Fruit fly (Drosophila melanogaster) whole organism, embryonic: Measurements from ENCODE around the gene rno.
A peak's percentile ranks its signal among the peaks of the same experiment; 100 is the strongest.

Source experiments
- Adf1 ChIP-seq: fragments of 200-800 bp; sonication (Bioruptor generic); IDR thresholded peaks from 2 replicates; pipeline ENCODE4 v1.3.6; 2022; ENCODE audit warnings: missing biosample characterization, missing genetic modification characterization
- Bgb ChIP-seq: fragments of 200-800 bp; sonication (Bioruptor generic); IDR thresholded peaks from 2 replicates; pipeline ENCODE4 v1.3.6; 2022; ENCODE audit warnings: missing biosample characterization, missing genetic modification characterization; ENCODE audit not compliant: partially characterized antibody
- CG1024 ChIP-seq: fragments of 200-800 bp; sonication (Bioruptor generic); IDR thresholded peaks from 2 replicates; pipeline ENCODE4 v1.3.6; 2022; ENCODE audit warnings: missing biosample characterization, missing genetic modification characterization
- CG10267 ChIP-seq: fragments of 200-800 bp; sonication (Bioruptor generic); optimal IDR thresholded peaks from 2 replicates; lab custom pipeline; 2018; ENCODE audit warnings: missing biosample characterization, mild to moderate bottlenecking, missing genetic modification characterization, moderate library complexity
- CG10979 ChIP-seq: fragments of 200-800 bp; sonication (Bioruptor generic); optimal IDR thresholded peaks from 2 replicates; lab custom pipeline; 2018; ENCODE audit warnings: missing biosample characterization, mild to moderate bottlenecking, missing genetic modification characterization, moderate library complexity
- CG12236 ChIP-seq: fragments of 200-800 bp; sonication (Bioruptor generic); optimal IDR thresholded peaks from 2 replicates; lab custom pipeline; 2016; ENCODE audit warnings: missing biosample characterization, missing genetic modification characterization
- CG1233 ChIP-seq: fragments of 200-800 bp; sonication (Bioruptor generic); optimal IDR thresholded peaks from 4 replicates; lab custom pipeline; 2018; ENCODE audit warnings: missing biosample characterization, mild to moderate bottlenecking, missing genetic modification characterization
- CG12659 ChIP-seq: fragments of 200-800 bp; sonication (Bioruptor generic); optimal IDR thresholded peaks from 3 replicates; lab custom pipeline; 2017; ENCODE audit warnings: mild to moderate bottlenecking, missing biosample characterization, missing genetic modification reagents, missing genetic modification characterization
- CG17912 ChIP-seq: fragments of 200-800 bp; sonication (Bioruptor generic); optimal IDR thresholded peaks from 2 replicates; lab custom pipeline; 2018; ENCODE audit warnings: missing biosample characterization, mild to moderate bottlenecking, missing genetic modification characterization
- CG3281 ChIP-seq: fragments of 200-800 bp; sonication (Bioruptor generic); optimal IDR thresholded peaks from 3 replicates; lab custom pipeline; 2017; ENCODE audit warnings: missing biosample characterization, mild to moderate bottlenecking, missing genetic modification characterization
- CG4360 ChIP-seq: fragments of 200-800 bp; sonication (Bioruptor generic); IDR thresholded peaks from 2 replicates; pipeline ENCODE4 v1.3.6; 2022; ENCODE audit warnings: missing biosample characterization, missing genetic modification characterization
- CG6272 ChIP-seq: fragments of 200-800 bp; sonication (Bioruptor generic); IDR thresholded peaks from 2 replicates; pipeline ENCODE4 v1.3.6; 2022; ENCODE audit warnings: missing biosample characterization, missing genetic modification characterization
- CG6813 ChIP-seq: fragments of 200-800 bp; sonication (Bioruptor generic); optimal IDR thresholded peaks from 2 replicates; lab custom pipeline; 2017; ENCODE audit warnings: missing biosample characterization, missing genetic modification characterization, mild to moderate bottlenecking, moderate library complexity, missing genetic modification reagents
- CG9932 ChIP-seq: fragments of 200-800 bp; sonication (Bioruptor generic); IDR thresholded peaks from 2 replicates; pipeline ENCODE4 v1.3.6; 2022; ENCODE audit warnings: missing biosample characterization, missing genetic modification characterization
- CHES-1-like ChIP-seq: fragments of 200-800 bp; sonication (Bioruptor generic); optimal IDR thresholded peaks from 2 replicates; lab custom pipeline; 2016; ENCODE audit warnings: missing biosample characterization, missing genetic modification characterization
- CrebB ChIP-seq: fragments of 200-800 bp; sonication (Bioruptor generic); optimal IDR thresholded peaks from 3 replicates; lab custom pipeline; 2018; ENCODE audit warnings: missing biosample characterization, mild to moderate bottlenecking, missing genetic modification characterization
- Doc2 ChIP-seq: fragments of 200-800 bp; sonication (Bioruptor generic); IDR thresholded peaks from 2 replicates; pipeline ENCODE4 v1.3.6; 2022; ENCODE audit warnings: missing biosample characterization, missing genetic modification characterization
- Fer3 ChIP-seq: fragments of 200-800 bp; sonication (Bioruptor generic); optimal IDR thresholded peaks from 2 replicates; lab custom pipeline; 2018; ENCODE audit warnings: missing biosample characterization, mild to moderate bottlenecking, missing genetic modification characterization, moderate library complexity
- GATAe ChIP-seq: fragments of 200-800 bp; sonication (Bioruptor generic); conservative IDR thresholded peaks from 2 replicates; pipeline ENCODE4 v1.3.6; 2022; ENCODE audit warnings: missing biosample characterization, missing genetic modification characterization
- Gsc ChIP-seq: fragments of 200-800 bp; sonication (Bioruptor generic); IDR thresholded peaks from 2 replicates; pipeline ENCODE4 v1.3.6; 2022; ENCODE audit warnings: missing biosample characterization, missing genetic modification characterization
- Gug ChIP-seq: fragments of 200-800 bp; sonication (Bioruptor generic); IDR thresholded peaks from 4 replicates; pipeline ENCODE4 v1.3.6; 2022; ENCODE audit warnings: missing biosample characterization, missing genetic modification characterization
- H2.0 ChIP-seq: fragments of 200-800 bp; sonication (Bioruptor generic); IDR thresholded peaks from 2 replicates; pipeline ENCODE4 v1.3.6; 2022; ENCODE audit warnings: missing biosample characterization, missing genetic modification characterization
- HHEX ChIP-seq: fragments of 200-800 bp; sonication (Bioruptor generic); optimal IDR thresholded peaks from 3 replicates; lab custom pipeline; 2017; ENCODE audit warnings: missing biosample characterization, mild to moderate bottlenecking, missing genetic modification characterization, missing genetic modification reagents
- Hr39 ChIP-seq: fragments of >200 bp; optimal IDR thresholded peaks from 2 replicates; lab custom pipeline; 2017
- Hr51 ChIP-seq, 2 experiments: fragments of 200-800 bp; sonication (Bioruptor generic); optimal IDR thresholded peaks; 2 replicates in 1 of 2; 3 replicates in 1 of 2; lab custom pipeline; 2016 to 2018; ENCODE audit warnings: missing biosample characterization in 2 of 2, missing genetic modification characterization in 2 of 2, mild to moderate bottlenecking in 1 of 2, moderate library complexity in 1 of 2
- Mad ChIP-seq: fragments of 200-800 bp; sonication (Bioruptor generic); optimal IDR thresholded peaks from 2 replicates; lab custom pipeline; 2016; ENCODE audit warnings: missing biosample characterization, missing genetic modification characterization
- NFAT ChIP-seq: fragments of 200-800 bp; sonication (Bioruptor generic); IDR thresholded peaks from 2 replicates; pipeline ENCODE4 v1.3.6; 2022; ENCODE audit warnings: missing biosample characterization, missing genetic modification characterization
- Nf-YC ChIP-seq: fragments of 200-800 bp; optimal IDR thresholded peaks from 3 replicates; lab custom pipeline; 2019; ENCODE audit warnings: missing biosample characterization, mild to moderate bottlenecking, missing genetic modification characterization, moderate library complexity
- Ravus ChIP-seq: fragments of 200-800 bp; sonication (Bioruptor generic); IDR thresholded peaks from 2 replicates; pipeline ENCODE4 v1.3.6; 2022; ENCODE audit warnings: missing biosample characterization, missing genetic modification characterization
- Usf ChIP-seq: fragments of 200-800 bp; sonication (Bioruptor generic); optimal IDR thresholded peaks from 2 replicates; lab custom pipeline; 2017; ENCODE audit warnings: missing genotype, missing biosample characterization, missing genetic modification characterization
- Xrp1 ChIP-seq: fragments of 200-800 bp; sonication (Bioruptor generic); IDR thresholded peaks from 2 replicates; pipeline ENCODE4 v1.3.6; 2022; ENCODE audit warnings: missing biosample characterization, missing genetic modification characterization
- abd-A ChIP-seq: fragments of 200-800 bp; sonication (Bioruptor generic); optimal IDR thresholded peaks from 3 replicates; lab custom pipeline; 2019; ENCODE audit warnings: missing biosample characterization, mild to moderate bottlenecking, missing genetic modification characterization, moderate library complexity
- az2 ChIP-seq: fragments of 200-800 bp; sonication (Bioruptor generic); optimal IDR thresholded peaks from 3 replicates; lab custom pipeline; 2016; ENCODE audit warnings: missing biosample characterization, missing genetic modification characterization
- chif ChIP-seq, 2 experiments: fragments of 200-800 bp; sonication (Bioruptor generic); optimal IDR thresholded peaks; 3 replicates each; lab custom pipeline; 2016; ENCODE audit warnings: missing biosample characterization in 2 of 2, missing genetic modification characterization in 2 of 2
- chn ChIP-seq: fragments of 200-800 bp; sonication (Bioruptor generic); optimal IDR thresholded peaks from 2 replicates; lab custom pipeline; 2016; ENCODE audit warnings: missing biosample characterization, missing genetic modification characterization
- crol ChIP-seq: fragments of 200-800 bp; sonication (Bioruptor generic); IDR thresholded peaks from 2 replicates; pipeline ENCODE4 v1.3.6; 2022; ENCODE audit warnings: missing biosample characterization, missing genetic modification characterization
- da ChIP-seq: fragments of 200-800 bp; sonication (Bioruptor generic); optimal IDR thresholded peaks from 2 replicates; lab custom pipeline; 2016; ENCODE audit warnings: missing biosample characterization, missing genetic modification characterization
- dati ChIP-seq: fragments of 200-800 bp; sonication (Bioruptor generic); IDR thresholded peaks from 2 replicates; pipeline ENCODE4 v1.3.6; 2022; ENCODE audit warnings: missing biosample characterization, missing genetic modification characterization
- dpn ChIP-seq, 2 experiments: fragments of 200-800 bp; sonication (Bioruptor generic); optimal IDR thresholded peaks; 3 replicates each; lab custom pipeline; 2016; ENCODE audit warnings: missing biosample characterization in 2 of 2, missing genetic modification characterization in 2 of 2
- eyg ChIP-seq: fragments of 200-800 bp; sonication (Bioruptor generic); optimal IDR thresholded peaks from 3 replicates; lab custom pipeline; 2016; ENCODE audit warnings: missing biosample characterization, missing genetic modification characterization
- her ChIP-seq: fragments of 200-800 bp; sonication (Bioruptor generic); optimal IDR thresholded peaks from 2 replicates; lab custom pipeline; 2016; ENCODE audit warnings: missing biosample characterization, missing genetic modification characterization
- kni ChIP-seq: fragments of 200-800 bp; sonication (Bioruptor generic); optimal IDR thresholded peaks from 3 replicates; lab custom pipeline; 2017; ENCODE audit warnings: mild to moderate bottlenecking, missing biosample characterization, missing genetic modification reagents, missing genetic modification characterization
- lbe ChIP-seq: fragments of 200-800 bp; sonication (Bioruptor generic); optimal IDR thresholded peaks from 2 replicates; lab custom pipeline; 2016; ENCODE audit warnings: missing biosample characterization, mild to moderate bottlenecking, missing genetic modification characterization
- lmd ChIP-seq: fragments of 200-800 bp; sonication (Bioruptor generic); IDR thresholded peaks from 2 replicates; pipeline ENCODE4 v1.3.6; 2022; ENCODE audit warnings: missing biosample characterization, missing genetic modification characterization
- nerfin-2 ChIP-seq: fragments of 200-800 bp; sonication (Bioruptor generic); IDR thresholded peaks from 2 replicates; pipeline ENCODE4 v1.3.6; 2022; ENCODE audit warnings: missing biosample characterization, missing genetic modification characterization; ENCODE audit not compliant: partially characterized antibody
- oc ChIP-seq: fragments of 200-800 bp; sonication (Bioruptor generic); optimal IDR thresholded peaks from 2 replicates; lab custom pipeline; 2018; ENCODE audit warnings: missing biosample characterization, mild to moderate bottlenecking, missing genetic modification characterization, moderate library complexity
- sqz ChIP-seq: fragments of 200-800 bp; sonication (Bioruptor generic); optimal IDR thresholded peaks from 3 replicates; lab custom pipeline; 2018; ENCODE audit warnings: missing biosample characterization, mild to moderate bottlenecking, missing genetic modification characterization
- stc ChIP-seq: fragments of 200-800 bp; sonication (Bioruptor generic); IDR thresholded peaks from 2 replicates; pipeline ENCODE4 v1.3.6; 2022; ENCODE audit warnings: missing biosample characterization, missing genetic modification characterization
- tap ChIP-seq: fragments of 200-800 bp; optimal IDR thresholded peaks from 3 replicates; lab custom pipeline; 2019; ENCODE audit warnings: missing biosample characterization, mild to moderate bottlenecking, missing genetic modification characterization, moderate library complexity
- tll ChIP-seq, 2 experiments: fragments of 200-800 bp in 1 of 2; fragments of >200 bp in 1 of 2; sonication (Bioruptor generic) in 1 of 2; optimal IDR thresholded peaks; 2 replicates each; lab custom pipeline; 2017 to 2019; ENCODE audit warnings: missing biosample characterization in 2 of 2, missing genetic modification characterization in 2 of 2, mild to moderate bottlenecking in 1 of 2, moderate library complexity in 1 of 2
- unpg ChIP-seq: fragments of 200-800 bp; sonication (Bioruptor generic); optimal IDR thresholded peaks from 3 replicates; lab custom pipeline; 2018; ENCODE audit warnings: missing biosample characterization, mild to moderate bottlenecking, missing genetic modification characterization, moderate library complexity

rno gene

dm6 chr3L:246644-247199 lies 47.2 kb upstream of the rno start (continued):
- TF ChIP-seq Gug (GFP tag; lab: Robert Waterston, UW) (no peak), lbe (GFP tag; lab: Kevin White, UChicago) (peak; percentile 38), nerfin-2 (GFP tag; lab: Robert Waterston, UW) (peak; percentile 55), H2.0 (GFP tag; lab: Robert Waterston, UW) (no peak; the same call in none of the 2 replicates), GATAe (GFP tag; lab: Robert Waterston, UW) (no peak), unpg (GFP tag; lab: Kevin White, UChicago) (no peak), Doc2 (GFP tag; lab: Robert Waterston, UW) (no peak), CG1024 (GFP tag; lab: Robert Waterston, UW) (no peak), CG12236 (no peak), CG9932 (GFP tag; lab: Robert Waterston, UW) (no peak), Hr39 (lab: Kevin White, UChicago) (no peak), lmd (GFP tag; lab: Robert Waterston, UW) (peak; percentile 40; the same call in 1 of the 2 replicates), chif (GFP tag; optimal IDR thresholded peaks at IDR 0.05; lab: Kevin White, UChicago) (peak; percentile 48 to 54), crol (no peak), CG3281 (GFP tag; lab: Kevin White, UChicago) (peak; percentile 31), dpn (GFP tag; optimal IDR thresholded peaks at IDR 0.05; lab: Kevin White, UChicago) (peak; percentile 46 to 48), Ravus (GFP tag; lab: Robert Waterston, UW) (no peak), CG17912 (GFP tag; lab: Kevin White, UChicago) (peak; percentile 67), CrebB (no peak), da (GFP tag; lab: Kevin White, UChicago) (peak; percentile 43), tap (tag; lab: Kevin White, UChicago) (no peak), CG1233 (GFP tag; lab: Kevin White, UChicago) (no peak), sqz (GFP tag; lab: Kevin White, UChicago) (no peak), Usf (GFP tag; lab: Kevin White, UChicago) (no peak), tll (GFP tag; optimal IDR thresholded peaks at IDR 0.05; lab: Kevin White, UChicago) (no peak), HHEX (no peak), Fer3 (tag; lab: Kevin White, UChicago) (no peak), CG10267 (tag; lab: Kevin White, UChicago) (peak; percentile 64), Adf1 (GFP tag; lab: Robert Waterston, UW) (peak; percentile 35; the same call in 1 of the 2 replicates), CG6272 (GFP tag; lab: Robert Waterston, UW) (no peak), her (GFP tag; lab: Kevin White, UChicago) (peak; percentile 26), dati (GFP tag; lab: Robert Waterston, UW) (no peak), az2 (GFP tag; lab: Kevin White, UChicago) (peak; percentile 6), kni (no peak), eyg (peak; percentile 17), CG10979 (peak; percentile 19), oc (tag; lab: Kevin White, UChicago) (no peak), Hr51 (GFP tag; optimal IDR thresholded peaks at IDR 0.05; lab: Kevin White, UChicago) (peak in 1 of 2 experiments; percentile 12), CG12659 (GFP tag; lab: Kevin White, UChicago) (peak; percentile 81), CG6813 (GFP tag; lab: Kevin White, UChicago) (no peak), Xrp1 (0 out of 2 replicates have a peak, but pooled peaks have one; percentile 14), CG4360 (GFP tag; lab: Robert Waterston, UW) (no peak), Bgb (GFP tag; lab: Robert Waterston, UW) (peak; percentile 75), NFAT (GFP tag; lab: Robert Waterston, UW) (no peak; the same call in 1 of the 2 replicates), chn (GFP tag; lab: Kevin White, UChicago) (peak; percentile 18), Gsc (GFP tag; lab: Robert Waterston, UW) (no peak), CHES-1-like (GFP tag; lab: Kevin White, UChicago) (peak; percentile 50), Mad (peak; percentile 9), Nf-YC (peak; percentile 100), abd-A (tag; lab: Kevin White, UChicago) (no peak), stc (GFP tag; lab: Robert Waterston, UW) (no peak)
